Worm (Caenorhabditis elegans): ENCODE data around the gene cyp-13A7.

DNA sequence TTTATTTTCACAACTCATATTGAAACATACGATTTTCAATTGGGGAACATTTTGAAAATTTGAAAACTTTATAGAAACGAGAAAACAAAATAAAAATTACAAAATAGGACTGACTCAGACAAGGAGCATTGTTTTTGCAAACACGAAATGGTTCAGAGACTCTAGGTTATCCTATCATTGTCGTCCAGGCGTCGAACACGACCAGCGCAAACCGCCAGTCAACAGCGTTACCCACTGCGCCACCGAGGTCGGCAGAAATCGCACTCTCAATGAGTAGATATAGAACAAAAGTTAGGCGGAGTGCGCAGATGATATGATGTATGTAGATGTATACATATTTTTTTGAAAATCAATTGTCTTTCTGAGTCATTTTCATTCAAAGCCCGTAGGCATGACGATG lies 28.8 kb upstream of the cyp-13A7 start:
- no peak for TF ChIP-seq dmd-4 (tag; optimal IDR thresholded peaks at IDR 0.05)
- no peak for TF ChIP-seq unc-39 (tag; optimal IDR thresholded peaks at IDR 0.05)
- no peak for TF ChIP-seq nhr-23 (tag; optimal IDR thresholded peaks at IDR 0.05)
- TF ChIP-seq lin-39 (tag; optimal IDR thresholded peaks at IDR 0.05): no peak

Data from whole organism, L2 larva.